Fruit fly (Drosophila melanogaster) whole organism, embryonic: ENCODE measurements around the gene CG2533.
A peak's percentile ranks its signal among the peaks of the same experiment; 100 is the strongest.

Experiments
- Atf3 ChIP-seq: fragments of 200-800 bp; sonication (Bioruptor generic); optimal IDR thresholded peaks from 3 replicates; lab custom pipeline; 2016; ENCODE audit warnings: missing biosample characterization, missing genetic modification characterization
- CG10267 ChIP-seq: fragments of 200-800 bp; sonication (Bioruptor generic); optimal IDR thresholded peaks from 2 replicates; lab custom pipeline; 2018; ENCODE audit warnings: missing biosample characterization, mild to moderate bottlenecking, missing genetic modification characterization, moderate library complexity
- CG12155 ChIP-seq: fragments of 200-800 bp; sonication (Bioruptor generic); optimal IDR thresholded peaks from 3 replicates; lab custom pipeline; 2016; ENCODE audit warnings: missing biosample characterization, missing genetic modification characterization
- CG12236 ChIP-seq: fragments of 200-800 bp; sonication (Bioruptor generic); optimal IDR thresholded peaks from 2 replicates; lab custom pipeline; 2016; ENCODE audit warnings: missing biosample characterization, missing genetic modification characterization
- CG12299 ChIP-seq: fragments of 200-800 bp; sonication (Bioruptor generic); optimal IDR thresholded peaks from 2 replicates; lab custom pipeline; 2018; ENCODE audit warnings: missing biosample characterization, mild to moderate bottlenecking, missing genetic modification characterization
- CG15073 ChIP-seq: fragments of 200-800 bp; sonication (Bioruptor generic); optimal IDR thresholded peaks from 2 replicates; lab custom pipeline; 2016; ENCODE audit warnings: missing biosample characterization, missing genetic modification characterization
- CG15601 ChIP-seq: fragments of 200-800 bp; sonication (Bioruptor generic); optimal IDR thresholded peaks from 3 replicates; lab custom pipeline; 2019; ENCODE audit warnings: missing biosample characterization, mild to moderate bottlenecking, missing genetic modification characterization, moderate library complexity
- CG2129 ChIP-seq: fragments of 200-800 bp; sonication (Bioruptor generic); IDR thresholded peaks from 2 replicates; pipeline ENCODE4 v1.3.6; 2022; ENCODE audit warnings: missing biosample characterization, missing genetic modification characterization; ENCODE audit not compliant: partially characterized antibody
- CG30020 ChIP-seq: fragments of 200-800 bp; optimal IDR thresholded peaks from 2 replicates; lab custom pipeline; 2019; ENCODE audit warnings: missing biosample characterization, mild to moderate bottlenecking, missing genetic modification characterization, moderate library complexity
- CG31388 ChIP-seq: fragments of 200-800 bp; sonication (Bioruptor generic); optimal IDR thresholded peaks from 2 replicates; lab custom pipeline; 2016; ENCODE audit warnings: missing biosample characterization, missing genetic modification characterization
- CG3407 ChIP-seq: fragments of 200-800 bp; sonication (Bioruptor generic); optimal IDR thresholded peaks from 2 replicates; lab custom pipeline; 2018; ENCODE audit warnings: missing biosample characterization, mild to moderate bottlenecking, missing genetic modification characterization
- CG34224 ChIP-seq: fragments of 200-800 bp; sonication (Bioruptor generic); IDR thresholded peaks from 3 replicates; pipeline ENCODE4 v1.3.6; 2022; ENCODE audit warnings: missing biosample characterization, missing genetic modification characterization; ENCODE audit not compliant: partially characterized antibody
- CG34422 ChIP-seq: fragments of 200-800 bp; sonication (Bioruptor generic); IDR thresholded peaks from 3 replicates; pipeline ENCODE4 v1.3.6; 2022; ENCODE audit warnings: missing biosample characterization, missing genetic modification characterization
- CG42726 ChIP-seq: fragments of 200-800 bp; sonication (Bioruptor generic); IDR thresholded peaks from 2 replicates; pipeline ENCODE4 v1.3.6; 2022; ENCODE audit warnings: missing biosample characterization, missing genetic modification characterization; ENCODE audit not compliant: partially characterized antibody
- CG4282 ChIP-seq: fragments of 200-800 bp; sonication (Bioruptor generic); optimal IDR thresholded peaks from 2 replicates; lab custom pipeline; 2016; ENCODE audit warnings: missing biosample characterization, missing genetic modification characterization
- CG43689 ChIP-seq: fragments of 200-800 bp; sonication (Bioruptor generic); IDR thresholded peaks from 2 replicates; pipeline ENCODE4 v1.3.6; 2022; ENCODE audit warnings: missing biosample characterization, missing genetic modification characterization
- CG8290 ChIP-seq, 3 experiments: fragments of 200-800 bp; sonication (Bioruptor generic); optimal IDR thresholded peaks; 2 replicates each; lab custom pipeline; 2016 to 2019; ENCODE audit warnings: missing biosample characterization in 3 of 3, missing genetic modification characterization in 3 of 3, mild to moderate bottlenecking in 2 of 3, moderate library complexity in 1 of 3
- CoRest ChIP-seq: fragments of 200-800 bp; sonication (Bioruptor generic); optimal IDR thresholded peaks from 3 replicates; lab custom pipeline; 2018; ENCODE audit warnings: missing biosample characterization, mild to moderate bottlenecking, missing genetic modification characterization, moderate library complexity
- Dek ChIP-seq: fragments of 200-800 bp; sonication (Bioruptor generic); optimal IDR thresholded peaks from 3 replicates; lab custom pipeline; 2019; ENCODE audit warnings: missing biosample characterization, mild to moderate bottlenecking, missing genetic modification characterization, moderate library complexity
- ERR ChIP-seq: fragments of 200-800 bp; sonication (Bioruptor generic); optimal IDR thresholded peaks from 2 replicates; lab custom pipeline; 2016; ENCODE audit warnings: missing biosample characterization, missing genetic modification characterization
- Hsf ChIP-seq: fragments of 200-800 bp; sonication (Bioruptor generic); optimal IDR thresholded peaks from 3 replicates; lab custom pipeline; 2016; ENCODE audit warnings: missing biosample characterization, missing genetic modification characterization
- Nf-YC ChIP-seq: fragments of 200-800 bp; optimal IDR thresholded peaks from 3 replicates; lab custom pipeline; 2019; ENCODE audit warnings: missing biosample characterization, mild to moderate bottlenecking, missing genetic modification characterization, moderate library complexity
- Opbp ChIP-seq: fragments of 200-800 bp; sonication (Bioruptor generic); IDR thresholded peaks from 3 replicates; pipeline ENCODE4 v1.3.6; 2022; ENCODE audit warnings: missing biosample characterization, missing genetic modification characterization; ENCODE audit not compliant: partially characterized antibody
- Rx ChIP-seq: fragments of 200-800 bp; sonication (Bioruptor generic); IDR thresholded peaks from 2 replicates; pipeline ENCODE4 v1.3.6; 2022; ENCODE audit warnings: missing biosample characterization, missing genetic modification characterization
- Sox102F ChIP-seq: fragments of 200-800 bp; sonication (Bioruptor generic); optimal IDR thresholded peaks from 2 replicates; lab custom pipeline; 2018; ENCODE audit warnings: missing biosample characterization, mild to moderate bottlenecking, missing genetic modification characterization, moderate library complexity
- Sry-δ ChIP-seq: fragments of 200-800 bp; sonication (Bioruptor generic); optimal IDR thresholded peaks from 2 replicates; lab custom pipeline; 2016; ENCODE audit warnings: missing biosample characterization, missing genetic modification characterization
- Usf ChIP-seq: fragments of 200-800 bp; sonication (Bioruptor generic); optimal IDR thresholded peaks from 2 replicates; lab custom pipeline; 2017; ENCODE audit warnings: missing genotype, missing biosample characterization, missing genetic modification characterization
- amos ChIP-seq: fragments of 200-800 bp; sonication (Bioruptor generic); IDR thresholded peaks from 2 replicates; pipeline ENCODE4 v1.3.6; 2022; ENCODE audit warnings: missing biosample characterization, missing genetic modification characterization; ENCODE audit not compliant: partially characterized antibody
- ap ChIP-seq: fragments of 200-800 bp; sonication (Bioruptor generic); IDR thresholded peaks from 2 replicates; pipeline ENCODE4 v1.3.6; 2022; ENCODE audit warnings: missing biosample characterization, missing genetic modification characterization
- cg ChIP-seq: fragments of 200-800 bp; sonication (Bioruptor generic); optimal IDR thresholded peaks from 3 replicates; lab custom pipeline; 2019; ENCODE audit warnings: missing biosample characterization, mild to moderate bottlenecking, missing genetic modification characterization, moderate library complexity
- ci ChIP-seq: fragments of 200-800 bp; sonication (Bioruptor generic); IDR thresholded peaks from 3 replicates; pipeline ENCODE4 v1.3.6; 2022; ENCODE audit warnings: missing biosample characterization, missing genetic modification characterization
- crp ChIP-seq, 2 experiments: fragments of 200-800 bp; sonication (Bioruptor generic); optimal IDR thresholded peaks; 2 replicates in 1 of 2; 3 replicates in 1 of 2; lab custom pipeline; 2017; ENCODE audit warnings: missing biosample characterization in 2 of 2, missing genetic modification characterization in 2 of 2, mild to moderate bottlenecking in 1 of 2, moderate library complexity in 1 of 2
- dan ChIP-seq: fragments of 200-800 bp; sonication (Bioruptor generic); IDR thresholded peaks from 2 replicates; pipeline ENCODE4 v1.3.6; 2022; ENCODE audit warnings: missing biosample characterization, missing genetic modification characterization
- disco-r ChIP-seq: fragments of 200-800 bp; sonication (Bioruptor generic); optimal IDR thresholded peaks from 2 replicates; lab custom pipeline; 2016; ENCODE audit warnings: missing biosample characterization, missing genetic modification characterization
- esg ChIP-seq: fragments of 200-800 bp; sonication (Bioruptor generic); conservative IDR thresholded peaks from 2 replicates; pipeline ENCODE4 v1.3.6; 2022; ENCODE audit warnings: missing biosample characterization, missing genetic modification characterization
- fd96Cb ChIP-seq: fragments of 200-800 bp; sonication (Bioruptor generic); optimal IDR thresholded peaks from 2 replicates; lab custom pipeline; 2018; ENCODE audit warnings: missing biosample characterization, mild to moderate bottlenecking, missing genetic modification characterization, moderate library complexity
- gce ChIP-seq: fragments of 200-800 bp; sonication (Bioruptor generic); IDR thresholded peaks from 3 replicates; pipeline ENCODE4 v1.3.6; 2022; ENCODE audit warnings: missing biosample characterization, missing genetic modification characterization
- gcm2 ChIP-seq: fragments of 200-800 bp; sonication (Bioruptor generic); optimal IDR thresholded peaks from 2 replicates; lab custom pipeline; 2016; ENCODE audit warnings: missing biosample characterization, missing genetic modification characterization
- klu ChIP-seq: fragments of 200-800 bp; sonication (Bioruptor generic); IDR thresholded peaks from 2 replicates; pipeline ENCODE4 v1.3.6; 2022; ENCODE audit warnings: missing biosample characterization, missing genetic modification characterization
- nmo ChIP-seq: fragments of 200-800 bp; sonication (Bioruptor generic); optimal IDR thresholded peaks from 2 replicates; lab custom pipeline; 2018; ENCODE audit warnings: missing biosample characterization, mild to moderate bottlenecking, missing genetic modification characterization, moderate library complexity
- onecut ChIP-seq: fragments of 200-800 bp; sonication (Bioruptor generic); IDR thresholded peaks from 2 replicates; pipeline ENCODE4 v1.3.6; 2022; ENCODE audit warnings: missing biosample characterization, missing genetic modification characterization
- pnt ChIP-seq: fragments of 200-800 bp; sonication (Bioruptor generic); optimal IDR thresholded peaks from 3 replicates; lab custom pipeline; 2016; ENCODE audit warnings: missing biosample characterization, missing genetic modification characterization
- pzg ChIP-seq: fragments of 200-800 bp; sonication (Bioruptor generic); optimal IDR thresholded peaks from 3 replicates; lab custom pipeline; 2018; ENCODE audit warnings: missing biosample characterization, mild to moderate bottlenecking, missing genetic modification characterization, moderate library complexity
- row ChIP-seq: fragments of 200-800 bp; sonication (Bioruptor generic); IDR thresholded peaks from 3 replicates; pipeline ENCODE4 v1.3.6; 2022; ENCODE audit warnings: missing biosample characterization, missing genetic modification characterization
- sc ChIP-seq, 3 experiments: fragments of >200 bp in 2 of 3; fragments of 200-800 bp in 1 of 3; sonication (Bioruptor generic) in 1 of 3; optimal IDR thresholded peaks; 2 replicates in 2 of 3; 3 replicates in 1 of 3; lab custom pipeline; 2017; ENCODE audit warnings: mild to moderate bottlenecking in 1 of 3, missing biosample characterization in 1 of 3, missing genetic modification characterization in 1 of 3, missing genetic modification reagents in 1 of 3
- seq ChIP-seq: fragments of 200-800 bp; sonication (Bioruptor generic); IDR thresholded peaks from 2 replicates; pipeline ENCODE4 v1.3.6; 2022; ENCODE audit warnings: missing biosample characterization, missing genetic modification characterization
- stc ChIP-seq: fragments of 200-800 bp; sonication (Bioruptor generic); IDR thresholded peaks from 2 replicates; pipeline ENCODE4 v1.3.6; 2022; ENCODE audit warnings: missing biosample characterization, missing genetic modification characterization
- tin ChIP-seq: fragments of 200-800 bp; sonication (Bioruptor generic); optimal IDR thresholded peaks from 3 replicates; lab custom pipeline; 2016; ENCODE audit warnings: missing biosample characterization, missing genetic modification characterization
- wdn ChIP-seq: fragments of 200-800 bp; sonication (Bioruptor generic); IDR thresholded peaks from 2 replicates; pipeline ENCODE4 v1.3.6; 2022; ENCODE audit warnings: missing biosample characterization, missing genetic modification characterization
- zen ChIP-seq: fragments of 200-800 bp; sonication (Bioruptor generic); optimal IDR thresholded peaks from 3 replicates; lab custom pipeline; 2018; ENCODE audit warnings: missing biosample characterization, mild to moderate bottlenecking, missing genetic modification characterization, moderate library complexity

Gene CG2533

DNA sequence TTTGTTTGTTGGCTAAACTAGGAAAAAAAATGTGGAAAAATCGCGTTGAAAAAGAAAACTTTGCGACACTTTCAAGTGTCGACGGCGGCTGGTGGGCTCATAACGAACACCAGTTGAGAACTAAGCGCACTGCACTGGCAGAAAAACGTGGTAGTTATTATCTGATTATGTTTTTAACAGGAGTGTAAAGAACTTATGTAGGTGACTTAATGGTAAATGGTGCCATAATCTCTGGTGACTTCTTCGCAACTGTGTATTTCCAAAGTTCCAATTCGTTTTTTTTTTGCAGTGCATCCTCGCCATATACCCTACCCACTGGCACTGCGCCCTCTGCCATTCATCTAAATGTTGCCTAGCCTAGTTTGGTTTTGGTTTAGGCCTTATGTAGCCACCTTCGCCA, 49.0 kb upstream of the CG2533 start (continued):
- TF ChIP-seq Dek (no peak), CG3407 (GFP tag; lab: Kevin White, UChicago) (peak; percentile 6), sc (optimal IDR thresholded peaks at IDR 0.05; lab: Kevin White, UChicago) (no peak), sc (GFP tag; optimal IDR thresholded peaks at IDR 0.05; lab: Kevin White, UChicago) (no peak), crp (GFP tag; optimal IDR thresholded peaks at IDR 0.05; lab: Kevin White, UChicago) (no peak), CG34224 (GFP tag; lab: Robert Waterston, UW) (no peak), zen (no peak), dan (GFP tag; lab: Robert Waterston, UW) (no peak), ap (GFP tag; lab: Robert Waterston, UW) (no peak), CG12299 (tag; lab: Kevin White, UChicago) (no peak), ci (GFP tag; lab: Robert Waterston, UW) (0 out of 3 replicates have a peak, but pooled peaks have one; percentile 47), ERR (no peak), Rx (GFP tag; lab: Robert Waterston, UW) (no peak), Opbp (no peak), pnt (GFP tag; lab: Kevin White, UChicago) (no peak), pzg (GFP tag; lab: Kevin White, UChicago) (no peak), gcm2 (GFP tag; lab: Kevin White, UChicago) (no peak), Sox102F (GFP tag; lab: Kevin White, UChicago) (peak; percentile 54), CG30020 (tag; lab: Kevin White, UChicago) (no peak), Hsf (GFP tag; lab: Kevin White, UChicago) (peak; percentile 5), row (GFP tag; lab: Robert Waterston, UW) (peak; percentile 54), wdn (GFP tag; lab: Robert Waterston, UW) (no peak), CG8290 (GFP tag; optimal IDR thresholded peaks at IDR 0.05; lab: Kevin White, UChicago) (no peak), CG8290 (tag; optimal IDR thresholded peaks at IDR 0.05; lab: Kevin White, UChicago) (peak in 1 of 2 experiments; percentile 39), nmo (GFP tag; lab: Kevin White, UChicago) (no peak), fd96Cb (peak; percentile 48), disco-r (GFP tag; lab: Kevin White, UChicago) (no peak), CG15073 (GFP tag; lab: Kevin White, UChicago) (no peak), CG43689 (no peak), CG42726 (GFP tag; lab: Robert Waterston, UW) (no peak), Nf-YC (no peak), esg (GFP tag; lab: Robert Waterston, UW) (peak; percentile 24; the same call in 1 of the 2 replicates), Usf (GFP tag; lab: Kevin White, UChicago) (no peak), klu (GFP tag; lab: Robert Waterston, UW) (no peak), amos (GFP tag; lab: Robert Waterston, UW) (no peak), tin (GFP tag; lab: Kevin White, UChicago) (peak; percentile 40), CoRest (tag; lab: Kevin White, UChicago) (no peak), cg (no peak), CG4282 (GFP tag; lab: Kevin White, UChicago) (no peak), gce (GFP tag; lab: Robert Waterston, UW) (no peak), Atf3 (GFP tag; lab: Kevin White, UChicago) (no peak), onecut (GFP tag; lab: Robert Waterston, UW) (no peak), Sry-δ (no peak), stc (GFP tag; lab: Robert Waterston, UW) (0 out of 2 replicates have a peak, but pooled peaks have one; percentile 17), seq (GFP tag; lab: Robert Waterston, UW) (no peak), CG12236 (no peak), CG34422 (GFP tag; lab: Robert Waterston, UW) (no peak), CG2129 (GFP tag; lab: Robert Waterston, UW) (no peak), CG12155 (GFP tag; lab: Kevin White, UChicago) (no peak), CG31388 (GFP tag; lab: Kevin White, UChicago) (no peak), CG10267 (tag; lab: Kevin White, UChicago) (no peak), CG15601 (tag; lab: Kevin White, UChicago) (no peak)
